Worm (Caenorhabditis elegans): Measurements from ENCODE around the gene str-109.

- no peak for TF ChIP-seq ceh-27 (GFP tag; optimal IDR thresholded peaks at IDR 0.05)
- TF ChIP-seq tbx-9 (tag; optimal IDR thresholded peaks at IDR 0.05; ENCODE audit: borderline replicate concordance), result no peak
- no peak for TF ChIP-seq Y95B8A.8 (GFP tag; IDR thresholded peaks at IDR 0.05)
- TF ChIP-seq aptf-2 (GFP tag; conservative IDR thresholded peaks at IDR 0.05), result no peak
- no peak for TF ChIP-seq ZK185.1 (tag; optimal IDR thresholded peaks at IDR 0.05; ENCODE audit: poor library complexity, severe bottlenecking)
These were observed 18.9 kb downstream of the str-109 start, which contains the start of gene fbxa-88 for ce11 chrV:16143066-16143581.
